Fruit fly (Drosophila melanogaster) whole organism, embryonic: ENCODE data around the gene mRpL10.
A peak's percentile ranks its signal among the peaks of the same experiment; 100 is the strongest.

Experiments
- Adf1 ChIP-seq: fragments of 200-800 bp; sonication (Bioruptor generic); IDR thresholded peaks from 2 replicates; pipeline ENCODE4 v1.3.6; 2022; ENCODE audit warnings: missing biosample characterization, missing genetic modification characterization
- Asciz ChIP-seq: fragments of 200-800 bp; sonication (Bioruptor generic); optimal IDR thresholded peaks from 2 replicates; lab custom pipeline; 2017; ENCODE audit warnings: missing biosample characterization, mild to moderate bottlenecking, missing genetic modification characterization, missing genetic modification reagents
- Atf-2 ChIP-seq: fragments of 200-800 bp; sonication (Bioruptor generic); optimal IDR thresholded peaks from 2 replicates; lab custom pipeline; 2016; ENCODE audit warnings: missing biosample characterization, missing genetic modification characterization
- BEAF-32 ChIP-seq: fragments of 200-800 bp; sonication (Bioruptor generic); optimal IDR thresholded peaks from 3 replicates; lab custom pipeline; 2017; ENCODE audit warnings: missing biosample characterization, missing genetic modification characterization, mild to moderate bottlenecking, moderate library complexity, missing genetic modification reagents
- CG1024 ChIP-seq: fragments of 200-800 bp; sonication (Bioruptor generic); IDR thresholded peaks from 2 replicates; pipeline ENCODE4 v1.3.6; 2022; ENCODE audit warnings: missing biosample characterization, missing genetic modification characterization
- CG10267 ChIP-seq: fragments of 200-800 bp; sonication (Bioruptor generic); optimal IDR thresholded peaks from 2 replicates; lab custom pipeline; 2018; ENCODE audit warnings: missing biosample characterization, mild to moderate bottlenecking, missing genetic modification characterization, moderate library complexity
- CG10654 ChIP-seq: fragments of 200-800 bp; sonication (Bioruptor generic); optimal IDR thresholded peaks from 2 replicates; lab custom pipeline; 2016; ENCODE audit warnings: missing biosample characterization, missing genetic modification characterization
- CG11695 ChIP-seq: fragments of 200-800 bp; sonication (Bioruptor generic); IDR thresholded peaks from 3 replicates; pipeline ENCODE4 v1.3.6; 2022; ENCODE audit warnings: missing biosample characterization, missing genetic modification characterization
- CG13775 ChIP-seq: fragments of 200-800 bp; sonication (Bioruptor generic); optimal IDR thresholded peaks from 3 replicates; lab custom pipeline; 2017; ENCODE audit warnings: missing biosample characterization, mild to moderate bottlenecking, missing genetic modification characterization
- CG15479 ChIP-seq: fragments of 200-800 bp; sonication (Bioruptor generic); optimal IDR thresholded peaks from 3 replicates; lab custom pipeline; 2019; ENCODE audit warnings: missing biosample characterization, mild to moderate bottlenecking, missing genetic modification characterization, moderate library complexity
- CG17385 ChIP-seq: fragments of 200-800 bp; sonication (Bioruptor generic); optimal IDR thresholded peaks from 3 replicates; lab custom pipeline; 2018; ENCODE audit warnings: missing biosample characterization, mild to moderate bottlenecking, missing genetic modification characterization
- CG17568 ChIP-seq: fragments of 200-800 bp; sonication (Bioruptor generic); optimal IDR thresholded peaks from 2 replicates; lab custom pipeline; 2018; ENCODE audit warnings: missing biosample characterization, mild to moderate bottlenecking, missing genetic modification characterization, moderate library complexity
- CG1792 ChIP-seq: fragments of 200-800 bp; sonication (Bioruptor generic); optimal IDR thresholded peaks from 2 replicates; lab custom pipeline; 2016; ENCODE audit warnings: missing biosample characterization, missing genetic modification characterization
- CG1832 ChIP-seq: fragments of 200-800 bp; sonication (Bioruptor generic); optimal IDR thresholded peaks from 2 replicates; lab custom pipeline; 2017; ENCODE audit warnings: missing biosample characterization, mild to moderate bottlenecking, missing genetic modification characterization, inconsistent platforms
- CG2202 ChIP-seq: fragments of 200-800 bp; sonication (Bioruptor generic); optimal IDR thresholded peaks from 2 replicates; lab custom pipeline; 2018; ENCODE audit warnings: missing biosample characterization, mild to moderate bottlenecking, missing genetic modification characterization
- CG3065 ChIP-seq: fragments of 200-800 bp; sonication (Bioruptor generic); optimal IDR thresholded peaks from 2 replicates; lab custom pipeline; 2016; ENCODE audit warnings: missing biosample characterization, missing genetic modification characterization
- CG3838 ChIP-seq: fragments of 200-800 bp; sonication (Bioruptor generic); optimal IDR thresholded peaks from 3 replicates; lab custom pipeline; 2016; ENCODE audit warnings: missing biosample characterization, missing genetic modification characterization
- CG4854 ChIP-seq: fragments of 200-800 bp; sonication (Bioruptor generic); optimal IDR thresholded peaks from 2 replicates; lab custom pipeline; 2016; ENCODE audit warnings: missing biosample characterization, missing genetic modification characterization, inconsistent platforms
- CG6689 ChIP-seq: fragments of 200-800 bp; sonication (Bioruptor generic); IDR thresholded peaks from 2 replicates; pipeline ENCODE4 v1.3.6; 2022; ENCODE audit warnings: missing biosample characterization, missing genetic modification characterization
- CG7357 ChIP-seq: fragments of 200-800 bp; sonication (Bioruptor generic); IDR thresholded peaks from 3 replicates; pipeline ENCODE4 v1.3.6; 2022; ENCODE audit warnings: missing biosample characterization, missing genetic modification characterization
- CG7839 ChIP-seq: fragments of 200-800 bp; sonication (Bioruptor generic); optimal IDR thresholded peaks from 3 replicates; lab custom pipeline; 2018; ENCODE audit warnings: missing biosample characterization, mild to moderate bottlenecking, missing genetic modification characterization, moderate library complexity
- CG7963 ChIP-seq: fragments of 200-800 bp; sonication (Bioruptor generic); IDR thresholded peaks from 3 replicates; pipeline ENCODE4 v1.3.6; 2022; ENCODE audit warnings: missing biosample characterization, missing genetic modification characterization; ENCODE audit not compliant: partially characterized antibody
- CG7987 ChIP-seq: fragments of 200-800 bp; sonication (Bioruptor generic); optimal IDR thresholded peaks from 2 replicates; lab custom pipeline; 2018; ENCODE audit warnings: missing biosample characterization, mild to moderate bottlenecking, missing genetic modification characterization, moderate library complexity
- Camta ChIP-seq: fragments of 200-800 bp; sonication (Bioruptor generic); optimal IDR thresholded peaks from 2 replicates; lab custom pipeline; 2016; ENCODE audit warnings: missing biosample characterization, missing genetic modification characterization
- D19B ChIP-seq: fragments of 200-800 bp; sonication (Bioruptor generic); optimal IDR thresholded peaks from 2 replicates; lab custom pipeline; 2017; ENCODE audit warnings: missing biosample characterization, mild to moderate bottlenecking, missing genetic modification characterization
- Dek ChIP-seq: fragments of 200-800 bp; sonication (Bioruptor generic); optimal IDR thresholded peaks from 3 replicates; lab custom pipeline; 2019; ENCODE audit warnings: missing biosample characterization, mild to moderate bottlenecking, missing genetic modification characterization, moderate library complexity
- Dip2 ChIP-seq: fragments of 200-800 bp; sonication (Bioruptor generic); IDR thresholded peaks from 2 replicates; pipeline ENCODE4 v1.3.6; 2022; ENCODE audit warnings: missing biosample characterization, missing genetic modification characterization
- Fer3 ChIP-seq: fragments of 200-800 bp; sonication (Bioruptor generic); optimal IDR thresholded peaks from 2 replicates; lab custom pipeline; 2018; ENCODE audit warnings: missing biosample characterization, mild to moderate bottlenecking, missing genetic modification characterization, moderate library complexity
- HLH3B ChIP-seq: fragments of 200-800 bp; sonication (Bioruptor generic); IDR thresholded peaks from 2 replicates; pipeline ENCODE4 v1.3.6; 2022; ENCODE audit warnings: missing biosample characterization, missing genetic modification characterization
- Hand ChIP-seq: fragments of 200-800 bp; sonication (Bioruptor generic); optimal IDR thresholded peaks from 2 replicates; lab custom pipeline; 2017; ENCODE audit warnings: mild to moderate bottlenecking, missing biosample characterization, missing genetic modification reagents, missing genetic modification characterization
- Hsf ChIP-seq: fragments of 200-800 bp; sonication (Bioruptor generic); optimal IDR thresholded peaks from 3 replicates; lab custom pipeline; 2016; ENCODE audit warnings: missing biosample characterization, missing genetic modification characterization
- Max ChIP-seq: fragments of 200-800 bp; sonication (Bioruptor generic); optimal IDR thresholded peaks from 2 replicates; lab custom pipeline; 2016; ENCODE audit warnings: missing biosample characterization, mild to moderate bottlenecking, missing genetic modification characterization
- NK7.1 ChIP-seq: fragments of 200-800 bp; sonication (Bioruptor generic); optimal IDR thresholded peaks from 3 replicates; lab custom pipeline; 2016; ENCODE audit warnings: missing biosample characterization, missing genetic modification characterization
- Nf-YC ChIP-seq: fragments of 200-800 bp; optimal IDR thresholded peaks from 3 replicates; lab custom pipeline; 2019; ENCODE audit warnings: missing biosample characterization, mild to moderate bottlenecking, missing genetic modification characterization, moderate library complexity
- Ptx1 ChIP-seq: fragments of 200-800 bp; sonication (Bioruptor generic); IDR thresholded peaks from 2 replicates; pipeline ENCODE4 v1.3.6; 2022; ENCODE audit warnings: missing biosample characterization, missing genetic modification characterization
- Usf ChIP-seq: fragments of 200-800 bp; sonication (Bioruptor generic); optimal IDR thresholded peaks from 2 replicates; lab custom pipeline; 2017; ENCODE audit warnings: missing genotype, missing biosample characterization, missing genetic modification characterization
- Xbp1 ChIP-seq: fragments of 200-800 bp; sonication (Bioruptor generic); optimal IDR thresholded peaks from 3 replicates; lab custom pipeline; 2016; ENCODE audit warnings: missing biosample characterization, mild to moderate bottlenecking, missing genetic modification characterization
- Xrp1 ChIP-seq: fragments of 200-800 bp; sonication (Bioruptor generic); IDR thresholded peaks from 2 replicates; pipeline ENCODE4 v1.3.6; 2022; ENCODE audit warnings: missing biosample characterization, missing genetic modification characterization
- YL-1 ChIP-seq: fragments of 200-800 bp; sonication (Bioruptor generic); optimal IDR thresholded peaks from 3 replicates; lab custom pipeline; 2017; ENCODE audit warnings: missing biosample characterization, mild to moderate bottlenecking, missing genetic modification characterization
- ap ChIP-seq: fragments of 200-800 bp; sonication (Bioruptor generic); IDR thresholded peaks from 2 replicates; pipeline ENCODE4 v1.3.6; 2022; ENCODE audit warnings: missing biosample characterization, missing genetic modification characterization
- caup ChIP-seq: fragments of 200-800 bp; sonication (Bioruptor generic); optimal IDR thresholded peaks from 3 replicates; lab custom pipeline; 2017; ENCODE audit warnings: missing biosample characterization, mild to moderate bottlenecking, missing genetic modification characterization, moderate library complexity; ENCODE audit not compliant: severe bottlenecking
- cwo ChIP-seq: fragments of 200-800 bp; sonication (Bioruptor generic); optimal IDR thresholded peaks from 3 replicates; lab custom pipeline; 2017; ENCODE audit warnings: missing biosample characterization, missing genetic modification characterization, mild to moderate bottlenecking, moderate library complexity, missing genetic modification reagents
- fd3F ChIP-seq: fragments of 200-800 bp; sonication (Bioruptor generic); optimal IDR thresholded peaks from 2 replicates; lab custom pipeline; 2018; ENCODE audit warnings: missing biosample characterization, mild to moderate bottlenecking, missing genetic modification characterization, moderate library complexity
- gro ChIP-seq: fragments of 200-800 bp; sonication (Bioruptor generic); optimal IDR thresholded peaks from 2 replicates; lab custom pipeline; 2016; ENCODE audit warnings: missing biosample characterization, missing genetic modification characterization
- gt ChIP-seq: fragments of 200-800 bp; sonication (Bioruptor generic); IDR thresholded peaks from 2 replicates; pipeline ENCODE4 v1.3.6; 2022; ENCODE audit warnings: missing biosample characterization, missing genetic modification characterization
- lilli ChIP-seq: fragments of 200-800 bp; sonication (Bioruptor generic); optimal IDR thresholded peaks from 3 replicates; lab custom pipeline; 2016; ENCODE audit warnings: missing biosample characterization, missing genetic modification characterization
- otp ChIP-seq: fragments of 200-800 bp; sonication (Bioruptor generic); IDR thresholded peaks from 3 replicates; pipeline ENCODE4, ENCODE4 v1.3.6; 2022; ENCODE audit warnings: missing biosample characterization, missing genetic modification characterization
- pzg ChIP-seq: fragments of 200-800 bp; sonication (Bioruptor generic); optimal IDR thresholded peaks from 3 replicates; lab custom pipeline; 2018; ENCODE audit warnings: missing biosample characterization, mild to moderate bottlenecking, missing genetic modification characterization, moderate library complexity
- sug ChIP-seq: fragments of 200-800 bp; optimal IDR thresholded peaks from 2 replicates; lab custom pipeline; 2019; ENCODE audit warnings: missing biosample characterization, mild to moderate bottlenecking, missing genetic modification characterization, moderate library complexity
- ttk ChIP-seq: fragments of 200-800 bp; sonication (Bioruptor generic); IDR thresholded peaks from 2 replicates; pipeline ENCODE4 v2.1.2; 2022; ENCODE audit warnings: missing biosample characterization, missing genetic modification characterization

Gene mRpL10

DNA sequence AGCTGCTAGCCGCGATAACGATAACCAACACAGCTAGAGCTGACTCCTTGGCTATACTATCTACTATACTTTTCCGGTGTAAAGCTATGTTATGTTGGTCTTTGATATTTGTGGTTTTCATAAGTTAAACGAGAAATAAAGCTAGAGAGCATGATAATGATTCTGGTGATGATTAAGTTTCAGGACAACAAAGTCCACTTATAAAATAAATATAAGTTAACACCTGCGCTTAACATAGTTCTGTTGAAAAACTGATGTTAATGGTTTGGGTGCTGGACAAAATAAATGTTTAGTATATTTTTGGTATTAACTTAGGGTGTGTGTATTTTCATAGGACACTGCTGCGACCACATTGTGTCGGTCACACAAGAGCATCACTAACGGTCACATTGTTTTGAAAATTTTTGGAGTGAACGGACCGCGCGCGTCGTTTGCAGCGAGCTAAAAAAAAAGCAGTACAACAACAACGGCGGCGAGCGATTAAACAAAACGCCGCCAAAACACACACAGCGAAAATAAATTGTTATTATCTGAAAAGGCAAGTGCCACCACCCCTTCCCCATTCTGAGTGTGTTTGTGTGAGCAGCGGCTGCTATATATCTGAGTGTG lies 44.8 kb upstream of the mRpL10 start, which contains the start of the genes CG33635 and spen (continued):
- peak; percentile 19 for TF ChIP-seq cwo (GFP tag; lab: Kevin White, UChicago)
- no peak for TF ChIP-seq Adf1 (GFP tag; lab: Robert Waterston, UW)
- TF ChIP-seq CG1832 (GFP tag; lab: Kevin White, UChicago), result no peak
- TF ChIP-seq Fer3 (tag; lab: Kevin White, UChicago), result peak; percentile 18
- TF ChIP-seq gt, result no peak
- peak; percentile 45 for TF ChIP-seq Nf-YC (tag; lab: Kevin White, UChicago)
- TF ChIP-seq CG15479 (GFP tag; lab: Kevin White, UChicago), result no peak
- no peak for TF ChIP-seq Dip2 (GFP tag; lab: Robert Waterston, UW)
- TF ChIP-seq CG7963 (GFP tag; lab: Robert Waterston, UW), result no peak
- TF ChIP-seq otp (GFP tag; lab: Robert Waterston, UW), result no peak
- TF ChIP-seq CG13775 (GFP tag; lab: Kevin White, UChicago), result peak; percentile 30
- no peak for TF ChIP-seq Hsf
- TF ChIP-seq gro, result peak; percentile 28
- TF ChIP-seq ttk (GFP tag; lab: Robert Waterston, UW), result no peak
- no peak for TF ChIP-seq CG11695
- no peak for TF ChIP-seq CG4854
- TF ChIP-seq YL-1 (GFP tag; lab: Kevin White, UChicago), result no peak
- peak; percentile 50 for TF ChIP-seq Dek (tag; lab: Kevin White, UChicago)
- TF ChIP-seq Xrp1 (GFP tag; lab: Robert Waterston, UW), result no peak
- TF ChIP-seq CG17568 (GFP tag; lab: Kevin White, UChicago), result peak; percentile 13
- TF ChIP-seq BEAF-32, result peak; percentile 54
- no peak for TF ChIP-seq Hand
- peak; percentile 4 for TF ChIP-seq CG7839
- TF ChIP-seq CG7987 (GFP tag; lab: Kevin White, UChicago), result peak; percentile 58
- peak; percentile 49 for TF ChIP-seq caup (GFP tag; lab: Kevin White, UChicago)
- peak; percentile 36 for TF ChIP-seq Max (GFP tag; lab: Kevin White, UChicago)
- TF ChIP-seq NK7.1 (GFP tag; lab: Kevin White, UChicago), result no peak
- TF ChIP-seq CG3065 (GFP tag; lab: Kevin White, UChicago), result no peak
- TF ChIP-seq Asciz (GFP tag; lab: Kevin White, UChicago), result peak; percentile 40
- TF ChIP-seq CG3838 (GFP tag; lab: Kevin White, UChicago), result no peak
- no peak for TF ChIP-seq D19B (GFP tag; lab: Kevin White, UChicago)
- peak; percentile 51 for TF ChIP-seq sug (tag; lab: Kevin White, UChicago)
- no peak for TF ChIP-seq CG10654
- no peak for TF ChIP-seq Ptx1
- no peak for TF ChIP-seq CG1792
- no peak for TF ChIP-seq CG1024
- TF ChIP-seq CG6689 (GFP tag; lab: Robert Waterston, UW), result no peak
- peak; percentile 75 for TF ChIP-seq CG10267 (tag; lab: Kevin White, UChicago)
- TF ChIP-seq Xbp1 (GFP tag; lab: Kevin White, UChicago), result no peak
- no peak for TF ChIP-seq CG7357 (GFP tag; lab: Robert Waterston, UW)
- no peak for TF ChIP-seq Usf (GFP tag; lab: Kevin White, UChicago)
- TF ChIP-seq pzg (GFP tag; lab: Kevin White, UChicago), result peak; percentile 97
- TF ChIP-seq Camta (GFP tag; lab: Kevin White, UChicago), result no peak
- no peak for TF ChIP-seq Atf-2
- no peak for TF ChIP-seq fd3F (GFP tag; lab: Kevin White, UChicago)
- peak; percentile 56 for TF ChIP-seq CG17385 (GFP tag; lab: Kevin White, UChicago)
- TF ChIP-seq HLH3B, result no peak
- no peak for TF ChIP-seq ap (GFP tag; lab: Robert Waterston, UW)
- TF ChIP-seq CG2202 (tag; lab: Kevin White, UChicago), result peak; percentile 29
- TF ChIP-seq lilli (GFP tag; lab: Kevin White, UChicago), result peak; percentile 37
